Fruit fly (Drosophila melanogaster) whole organism, wandering third instar larva: ENCODE measurements around the gene Best3.

Experiments
- CG9705 ChIP-seq: fragments of 200-800 bp; sonication (Bioruptor generic); optimal IDR thresholded peaks from 2 replicates; lab custom pipeline; 2018; ENCODE audit warnings: missing biosample characterization, mild to moderate bottlenecking, missing genetic modification characterization
- dsf ChIP-seq: sonication (Bioruptor generic); optimal IDR thresholded peaks from 2 replicates; lab custom pipeline; 2016; ENCODE audit warnings: missing biosample characterization, missing genetic modification characterization, borderline replicate concordance
- foxo ChIP-seq, 2 experiments: fragments of 200-800 bp; sonication (Bioruptor generic); optimal IDR thresholded peaks; 2 replicates in 1 of 2; 3 replicates in 1 of 2; lab custom pipeline; 2016 to 2017; ENCODE audit warnings: missing biosample characterization in 2 of 2, missing genetic modification characterization in 2 of 2
- fru ChIP-seq: fragments of 200-800 bp; sonication (Bioruptor generic); optimal IDR thresholded peaks from 3 replicates; lab custom pipeline; 2016; ENCODE audit warnings: missing biosample characterization, mild to moderate bottlenecking, missing genetic modification characterization
- jim ChIP-seq: fragments of 175-275, 200-325 bp; sonication (Bioruptor generic); optimal IDR thresholded peaks from 2 replicates; lab custom pipeline; 2016; ENCODE audit warnings: missing biosample characterization, mild to moderate bottlenecking, missing genetic modification characterization
- psq ChIP-seq: fragments of 200-800 bp; sonication (Bioruptor generic); optimal IDR thresholded peaks from 3 replicates; lab custom pipeline; 2017; ENCODE audit warnings: missing biosample characterization, mild to moderate bottlenecking, missing genetic modification characterization, moderate library complexity

dm6 chr3L:15261067-15261506 lies 41.5 kb downstream of the Best3 start:
- peak in 1 of 2 experiments; percentile 80 for TF ChIP-seq foxo (GFP tag; optimal IDR thresholded peaks at IDR 0.05; lab: Kevin White, UChicago)
- peak; percentile 25 for TF ChIP-seq dsf
- TF ChIP-seq psq: peak; percentile 72
- peak; percentile 96 for TF ChIP-seq fru (GFP tag; lab: Kevin White, UChicago)
- peak; percentile 47 for TF ChIP-seq jim (GFP tag; lab: Kevin White, UChicago)
- TF ChIP-seq CG9705 (GFP tag; lab: Kevin White, UChicago): peak; percentile 92
